Fruit fly (Drosophila melanogaster) Kc167 (cell line): Measurements from ENCODE around the gene CG14408.

Experiments used
- Myc ChIP-seq: fragments of >200 bp; optimal IDR thresholded peaks from 2 replicates; lab custom pipeline; 2017; ENCODE audit warnings: missing external identifiers
- Sin3A ChIP-seq: fragments of >200 bp; optimal IDR thresholded peaks from 2 replicates; lab custom pipeline; 2018; ENCODE audit warnings: missing external identifiers
- h ChIP-seq: fragments of >200 bp; optimal IDR thresholded peaks from 3 replicates; lab custom pipeline; 2018; ENCODE audit warnings: missing external identifiers
- insv ChIP-seq: fragments of >200 bp; optimal IDR thresholded peaks from 3 replicates; lab custom pipeline; 2018; ENCODE audit warnings: missing external identifiers
- psq ChIP-seq: fragments of >200 bp; optimal IDR thresholded peaks from 2 replicates; lab custom pipeline; 2017; ENCODE audit warnings: missing external identifiers
- ttk ChIP-seq: sonication (Bioruptor generic); optimal IDR thresholded peaks from 2 replicates; lab custom pipeline; 2017; ENCODE audit warnings: missing external identifiers

CG14408 gene

dm6 chrX:14848755-14849354 is 17.0 kb upstream of the CG14408 start, which contains the start of gene CG9522:
Gene CG9522 (minus strand): TSS chrX:14848808.
- TF ChIP-seq Myc (lab: Kevin White, UChicago) (no peak), ttk (lab: Kevin White, UChicago) (no peak), insv (lab: Kevin White, UChicago) (no peak), psq (lab: Kevin White, UChicago) (no peak), h (lab: Kevin White, UChicago) (no peak), Sin3A (lab: Kevin White, UChicago) (no peak)

- TF ChIP-seq h (lab: Kevin White, UChicago) (no peak), insv (lab: Kevin White, UChicago) (no peak), Myc (lab: Kevin White, UChicago) (no peak), psq (lab: Kevin White, UChicago) (no peak), ttk (lab: Kevin White, UChicago) (no peak), Sin3A (lab: Kevin White, UChicago) (no peak)
Observed at dm6 chrX:14846116-14846614, 14.3 kb upstream of the CG14408 start.

- TF ChIP-seq ttk (lab: Kevin White, UChicago) (no peak), insv (lab: Kevin White, UChicago) (no peak), Myc (lab: Kevin White, UChicago) (no peak), h (lab: Kevin White, UChicago) (no peak), psq (lab: Kevin White, UChicago) (no peak), Sin3A (lab: Kevin White, UChicago) (no peak)
Observed at dm6 chrX:14844657-14845056, 12.8 kb upstream of the CG14408 start, which contains the start of gene CG12539. Gene CG12539 (minus strand): TSS chrX:14844757.

- no peak for TF ChIP-seq Sin3A (lab: Kevin White, UChicago)
- no peak for TF ChIP-seq h (lab: Kevin White, UChicago)
- no peak for TF ChIP-seq ttk (lab: Kevin White, UChicago)
- no peak for TF ChIP-seq insv (lab: Kevin White, UChicago)
- TF ChIP-seq Myc (lab: Kevin White, UChicago): no peak
- TF ChIP-seq psq (lab: Kevin White, UChicago): no peak
Observed at dm6 chrX:14841893-14842505, 10.2 kb upstream of the CG14408 start.

DNA sequence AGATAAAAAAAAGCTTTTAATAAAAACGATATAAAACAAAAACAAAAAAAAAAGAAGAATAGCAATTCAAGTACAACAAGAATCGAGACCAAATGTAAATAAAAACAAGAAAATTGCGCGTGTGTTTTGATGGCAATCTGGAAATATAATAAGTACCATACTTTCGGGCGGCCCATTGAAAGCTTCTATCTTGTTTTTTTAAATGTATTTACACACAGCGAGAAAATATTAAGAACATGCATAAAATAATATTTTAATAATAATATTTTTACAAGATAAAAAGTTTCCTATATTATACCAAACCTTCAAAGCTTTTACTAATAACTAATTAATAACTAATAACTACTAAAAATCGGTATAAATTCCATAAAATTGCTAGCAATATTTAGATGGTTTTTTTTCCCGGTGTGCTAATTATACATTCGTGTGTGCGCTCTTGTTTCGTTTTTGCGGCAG is 8.6 kb upstream of the CG14408 start:
- TF ChIP-seq psq (lab: Kevin White, UChicago) (no peak), Myc (lab: Kevin White, UChicago) (no peak), h (lab: Kevin White, UChicago) (no peak), insv (lab: Kevin White, UChicago) (no peak), Sin3A (lab: Kevin White, UChicago) (no peak), ttk (lab: Kevin White, UChicago) (no peak)

dm6 chrX:14839739-14840347 is 8.0 kb upstream of the CG14408 start:
- TF ChIP-seq h (lab: Kevin White, UChicago): no peak
- TF ChIP-seq ttk (lab: Kevin White, UChicago): no peak
- no peak for TF ChIP-seq Myc (lab: Kevin White, UChicago)
- TF ChIP-seq insv (lab: Kevin White, UChicago): no peak
- TF ChIP-seq psq (lab: Kevin White, UChicago): no peak
- no peak for TF ChIP-seq Sin3A (lab: Kevin White, UChicago)

- no peak for TF ChIP-seq Myc (lab: Kevin White, UChicago)
- no peak for TF ChIP-seq insv (lab: Kevin White, UChicago)
- no peak for TF ChIP-seq Sin3A (lab: Kevin White, UChicago)
- TF ChIP-seq ttk (lab: Kevin White, UChicago): no peak
- no peak for TF ChIP-seq h (lab: Kevin White, UChicago)
- TF ChIP-seq psq (lab: Kevin White, UChicago): no peak
Observed at dm6 chrX:14839047-14839446, 7.2 kb upstream of the CG14408 start, which contains the start of the genes CG32590 and Flo2. Gene CG32590 (minus strand): TSS chrX:14839106. Gene Flo2 (plus strand): TSS chrX:14839376.

- TF ChIP-seq Sin3A (lab: Kevin White, UChicago) (no peak), insv (lab: Kevin White, UChicago) (no peak), ttk (lab: Kevin White, UChicago) (no peak), h (lab: Kevin White, UChicago) (no peak), Myc (lab: Kevin White, UChicago) (no peak), psq (lab: Kevin White, UChicago) (no peak)
Observed at dm6 chrX:14837983-14838382, 6.2 kb upstream of the CG14408 start, which contains the start of gene Grx5. Gene Grx5 (minus strand): TSS chrX:14838198.

DNA sequence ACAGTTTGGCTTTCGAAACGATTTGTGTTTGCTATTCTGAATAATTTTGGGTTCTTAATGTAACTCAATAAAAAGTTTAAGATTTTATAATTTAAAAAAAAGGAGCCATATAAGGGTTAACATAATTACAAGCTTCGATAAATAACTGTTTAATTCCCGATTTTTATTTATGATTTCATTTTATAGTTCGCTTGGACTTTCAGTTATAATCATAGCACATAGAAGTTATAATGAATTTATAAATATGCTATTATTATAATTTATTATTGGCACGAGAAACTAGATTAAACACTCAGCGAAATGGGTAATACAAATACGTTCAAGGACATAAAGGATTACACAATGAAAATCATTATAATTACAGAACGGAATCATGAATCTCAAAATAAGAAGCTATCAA is 4.6 kb upstream of the CG14408 start, which contains the start of gene CG14410:
Gene CG14410 (plus strand): TSS at position 301 of the 400 bp plus-strand sequence.
- no peak for TF ChIP-seq Sin3A (lab: Kevin White, UChicago)
- TF ChIP-seq insv (lab: Kevin White, UChicago): no peak
- no peak for TF ChIP-seq ttk (lab: Kevin White, UChicago)
- no peak for TF ChIP-seq h (lab: Kevin White, UChicago)
- TF ChIP-seq psq (lab: Kevin White, UChicago): no peak
- TF ChIP-seq Myc (lab: Kevin White, UChicago): no peak

dm6 chrX:14832562-14833303 is 900 bp upstream of the CG14408 start, which contains the start of gene CG14411:
Gene CG14411 (plus strand): TSS chrX:14832647.
- no peak for TF ChIP-seq Sin3A (lab: Kevin White, UChicago)
- TF ChIP-seq ttk (lab: Kevin White, UChicago): no peak
- TF ChIP-seq Myc (lab: Kevin White, UChicago): no peak
- no peak for TF ChIP-seq psq (lab: Kevin White, UChicago)
- no peak for TF ChIP-seq h (lab: Kevin White, UChicago)
- no peak for TF ChIP-seq insv (lab: Kevin White, UChicago)
